Worm (Caenorhabditis elegans) whole organism, early embryonic: Measurements from ENCODE around the gene syg-1.
A peak's percentile ranks its signal among the peaks of the same experiment; 100 is the strongest.

ENCODE experiments used
- B0310.2 ChIP-seq: sonication (generic microtip); optimal IDR thresholded peaks from 2 replicates; lab custom pipeline; 2016; ENCODE audit warnings: mild to moderate bottlenecking, missing genetic modification characterization, missing compliant biosample characterization
- F13C5.2 ChIP-seq: sonication (generic microtip); optimal IDR thresholded peaks from 2 replicates; lab custom pipeline; 2017; ENCODE audit warnings: mild to moderate bottlenecking, missing genetic modification characterization, inconsistent platforms, missing compliant biosample characterization
- aly-1 ChIP-seq: sonication (generic microtip); optimal IDR thresholded peaks from 2 replicates; lab custom pipeline; 2016; ENCODE audit warnings: missing genetic modification characterization, missing compliant biosample characterization
- ama-1 ChIP-seq: fragments of 150-350 bp; optimal IDR thresholded peaks from 2 replicates; lab custom pipeline; 2014
- ceh-13 ChIP-seq: fragments of 200-800 bp; sonication (Bioruptor generic); optimal IDR thresholded peaks from 2 replicates; lab custom pipeline; 2018; ENCODE audit warnings: mild to moderate bottlenecking, missing genetic modification characterization, missing compliant biosample characterization
- ceh-36 ChIP-seq: sonication (generic microtip); optimal IDR thresholded peaks from 2 replicates; lab custom pipeline; 2016; ENCODE audit warnings: missing genetic modification characterization, inconsistent platforms, missing compliant biosample characterization
- ets-7 ChIP-seq: sonication (generic microtip); optimal IDR thresholded peaks from 2 replicates; lab custom pipeline; 2016; ENCODE audit warnings: missing genotype, missing genetic modification characterization, missing compliant biosample characterization
- flt-1 ChIP-seq: fragments of 200-800 bp; sonication (Bioruptor generic); IDR thresholded peaks from 2 replicates; pipeline ENCODE4 v1.3.6; 2022; ENCODE audit warnings: missing genetic modification characterization, missing compliant biosample characterization
- hmbx-1 ChIP-seq: sonication (generic microtip); optimal IDR thresholded peaks from 2 replicates; lab custom pipeline; 2016; ENCODE audit warnings: mild to moderate bottlenecking, missing genetic modification characterization, missing compliant biosample characterization
- hmg-4 ChIP-seq: fragments of 200-800 bp; sonication (Bioruptor generic); optimal IDR thresholded peaks from 2 replicates; lab custom pipeline; 2018; ENCODE audit warnings: mild to moderate bottlenecking, missing genetic modification characterization, missing compliant biosample characterization
- hnd-1 ChIP-seq: sonication (generic microtip); optimal IDR thresholded peaks from 2 replicates; lab custom pipeline; 2016; ENCODE audit warnings: missing genetic modification characterization, missing compliant biosample characterization
- pes-1 ChIP-seq: fragments of 200-800 bp; sonication (Bioruptor generic); IDR thresholded peaks from 2 replicates; pipeline ENCODE4 v1.3.6; 2022; ENCODE audit warnings: missing genetic modification reagents, missing genetic modification characterization, missing compliant biosample characterization
- scrt-1 ChIP-seq: fragments of 200-800 bp; sonication (Bioruptor generic); IDR thresholded peaks from 2 replicates; pipeline ENCODE4 v1.3.6; 2022; ENCODE audit warnings: missing genetic modification characterization, missing compliant biosample characterization
- sea-1 ChIP-seq: fragments of 200-800 bp; sonication (Bioruptor generic); conservative IDR thresholded peaks from 2 replicates; pipeline ENCODE4 v1.3.6; 2022; ENCODE audit warnings: missing genetic modification characterization, missing compliant biosample characterization
- tbx-11 ChIP-seq: fragments of 200-800 bp; sonication (Bioruptor generic); IDR thresholded peaks from 2 replicates; pipeline ENCODE4 v1.3.6; 2022; ENCODE audit warnings: missing genetic modification characterization, missing compliant biosample characterization
- tbx-37 ChIP-seq: fragments of 200-800 bp; sonication (Bioruptor generic); conservative IDR thresholded peaks from 2 replicates; pipeline ENCODE4 v1.3.6; 2022; ENCODE audit warnings: missing genetic modification reagents, missing genetic modification characterization, missing compliant biosample characterization
- tra-4 ChIP-seq: sonication (generic microtip); optimal IDR thresholded peaks from 2 replicates; lab custom pipeline; 2017; ENCODE audit warnings: missing genetic modification characterization, missing compliant biosample characterization

Gene syg-1

ce11 chrX:2531276-2531675 is 16.2 kb upstream of the syg-1 start:
- TF ChIP-seq tbx-11 (GFP tag; lab: Robert Waterston, UW), result no peak
- no peak for TF ChIP-seq tra-4 (tag; lab: Kevin White, UChicago)
- no peak for TF ChIP-seq aly-1 (tag; lab: Kevin White, UChicago)
- no peak for TF ChIP-seq B0310.2
- no peak for TF ChIP-seq hnd-1 (tag; lab: Kevin White, UChicago)
- TF ChIP-seq F13C5.2 (tag; lab: Kevin White, UChicago), result no peak
- TF ChIP-seq hmbx-1 (tag; lab: Kevin White, UChicago), result no peak
- TF ChIP-seq scrt-1 (GFP tag; lab: Robert Waterston, UW), result no peak
- TF ChIP-seq ets-7, result no peak
- TF ChIP-seq tbx-37, result no peak
- no peak for TF ChIP-seq sea-1 (GFP tag; lab: Robert Waterston, UW)

- TF ChIP-seq ceh-36 (tag; lab: Kevin White, UChicago) (no peak), ets-7 (no peak), hmg-4 (GFP tag; lab: Kevin White, UChicago) (no peak), aly-1 (tag; lab: Kevin White, UChicago) (no peak), tra-4 (tag; lab: Kevin White, UChicago) (no peak), flt-1 (GFP tag; lab: Robert Waterston, UW) (0 out of 2 replicates have a peak, but pooled peaks have one; percentile 29), F13C5.2 (tag; lab: Kevin White, UChicago) (no peak), hnd-1 (tag; lab: Kevin White, UChicago) (no peak), pes-1 (GFP tag; lab: Robert Waterston, UW) (peak; percentile 59)
These were observed 12.8 kb upstream of the syg-1 start for ce11 chrX:2527877-2528276.

ce11 chrX:2527194-2527593 is 12.1 kb upstream of the syg-1 start:
- TF ChIP-seq ama-1 (lab: Kevin White, UChicago), result no peak

ce11 chrX:2526078-2526477 is 11.0 kb upstream of the syg-1 start:
- TF ChIP-seq sea-1 (GFP tag; lab: Robert Waterston, UW) (no peak), scrt-1 (GFP tag; lab: Robert Waterston, UW) (no peak), ama-1 (lab: Kevin White, UChicago) (no peak), ceh-36 (tag; lab: Kevin White, UChicago) (no peak), ceh-13 (no peak), F13C5.2 (tag; lab: Kevin White, UChicago) (no peak), ets-7 (no peak), B0310.2 (no peak), tra-4 (tag; lab: Kevin White, UChicago) (no peak), pes-1 (GFP tag; lab: Robert Waterston, UW) (no peak)

- TF ChIP-seq tbx-37 (no peak), hmbx-1 (tag; lab: Kevin White, UChicago) (no peak), ceh-36 (tag; lab: Kevin White, UChicago) (no peak), hmg-4 (GFP tag; lab: Kevin White, UChicago) (no peak)
These were observed 7.5 kb upstream of the syg-1 start for ce11 chrX:2522658-2523057.

ce11 chrX:2520461-2520860 is 5.3 kb upstream of the syg-1 start:
- TF ChIP-seq pes-1 (GFP tag; lab: Robert Waterston, UW) (no peak), hmg-4 (GFP tag; lab: Kevin White, UChicago) (peak; percentile 32), hmbx-1 (tag; lab: Kevin White, UChicago) (no peak)

- TF ChIP-seq F13C5.2 (tag; lab: Kevin White, UChicago), result no peak
- no peak for TF ChIP-seq flt-1 (GFP tag; lab: Robert Waterston, UW)
- TF ChIP-seq scrt-1 (GFP tag; lab: Robert Waterston, UW), result no peak
- no peak for TF ChIP-seq pes-1 (GFP tag; lab: Robert Waterston, UW)
- TF ChIP-seq ama-1 (lab: Kevin White, UChicago), result no peak
- TF ChIP-seq hmg-4 (GFP tag; lab: Kevin White, UChicago), result no peak
- TF ChIP-seq hmbx-1 (tag; lab: Kevin White, UChicago), result no peak
- TF ChIP-seq hnd-1 (tag; lab: Kevin White, UChicago), result no peak
- no peak for TF ChIP-seq ceh-36 (tag; lab: Kevin White, UChicago)
- no peak for TF ChIP-seq ceh-13
- TF ChIP-seq tbx-11 (GFP tag; lab: Robert Waterston, UW), result no peak
- TF ChIP-seq tbx-37, result no peak
- no peak for TF ChIP-seq tra-4 (tag; lab: Kevin White, UChicago)
These were observed 2.0 kb upstream of the syg-1 start for ce11 chrX:2516949-2517696.

ce11 chrX:2513667-2514198 is 1.4 kb downstream of the syg-1 start:
- TF ChIP-seq ets-7, result no peak
- TF ChIP-seq hmg-4 (GFP tag; lab: Kevin White, UChicago), result peak; percentile 39

ce11 chrX:2508449-2508848 is 6.7 kb downstream of the syg-1 start, which contains the start of gene K02E10.7:
Gene K02E10.7, minus strand, starts transcription at chrX:2508549.
- TF ChIP-seq F13C5.2 (tag; lab: Kevin White, UChicago), result no peak
- no peak for TF ChIP-seq flt-1 (GFP tag; lab: Robert Waterston, UW)
- TF ChIP-seq tbx-11 (GFP tag; lab: Robert Waterston, UW), result no peak
- no peak for TF ChIP-seq hnd-1 (tag; lab: Kevin White, UChicago)
- TF ChIP-seq B0310.2, result no peak
- TF ChIP-seq aly-1 (tag; lab: Kevin White, UChicago), result no peak
- TF ChIP-seq tbx-37, result no peak
- TF ChIP-seq ceh-36 (tag; lab: Kevin White, UChicago), result no peak
- no peak for TF ChIP-seq hmbx-1 (tag; lab: Kevin White, UChicago)
- TF ChIP-seq sea-1 (GFP tag; lab: Robert Waterston, UW), result no peak
- no peak for TF ChIP-seq ama-1 (lab: Kevin White, UChicago)
